Worm (Caenorhabditis elegans): Measurements from ENCODE around the gene C45B2.6.
A peak's percentile ranks its signal among the peaks of the same experiment; 100 is the strongest.

C45B2.6 gene

ce11 chrX:6059163-6059782, 6.6 kb downstream of the C45B2.6 start:
- peak; percentile 95 for TF ChIP-seq elt-2 (tag; optimal IDR thresholded peaks at IDR 0.05)
- TF ChIP-seq nhr-20 (tag; optimal IDR thresholded peaks at IDR 0.05), result peak; percentile 4
- no peak for TF ChIP-seq alr-1 (tag; optimal IDR thresholded peaks at IDR 0.05; ENCODE audit: borderline replicate concordance)
- no peak for TF ChIP-seq lin-14 (GFP tag; optimal IDR thresholded peaks at IDR 0.05)
- TF ChIP-seq nhr-90 (tag; optimal IDR thresholded peaks at IDR 0.05; ENCODE audit: poor library complexity), result peak; percentile 12
- no peak for TF ChIP-seq mep-1 (tag; optimal IDR thresholded peaks at IDR 0.05)

- TF ChIP-seq nhr-77 (tag; optimal IDR thresholded peaks at IDR 0.05) (no peak), blmp-1 (tag; optimal IDR thresholded peaks at IDR 0.05) (peak; percentile 86), nhr-20 (tag; optimal IDR thresholded peaks at IDR 0.05) (no peak)
Observed at ce11 chrX:6064385-6064784, 11.7 kb downstream of the C45B2.6 start.

- TF ChIP-seq tlp-1 (tag; optimal IDR thresholded peaks at IDR 0.05), result no peak
- TF ChIP-seq lsy-2 (tag; optimal IDR thresholded peaks at IDR 0.05), result no peak
- TF ChIP-seq unc-30 (tag; optimal IDR thresholded peaks at IDR 0.05), result no peak
- TF ChIP-seq dsc-1 (tag; optimal IDR thresholded peaks at IDR 0.05), result no peak
- TF ChIP-seq unc-130 (tag; optimal IDR thresholded peaks at IDR 0.05), result no peak
Observed at ce11 chrX:6065936-6066452, 13.3 kb downstream of the C45B2.6 start, which contains the start of gene ptr-4. ptr-4 (minus strand) TSS chrX:6065986.

- TF ChIP-seq fkh-10 (GFP tag; optimal IDR thresholded peaks at IDR 0.05), result no peak
- TF ChIP-seq hlh-17 (GFP tag; optimal IDR thresholded peaks at IDR 0.05; ENCODE audit: borderline replicate concordance), result no peak
- TF ChIP-seq elt-3 (tag; optimal IDR thresholded peaks at IDR 0.05), result no peak
- no peak for TF ChIP-seq pax-3 (tag; optimal IDR thresholded peaks at IDR 0.05)
- TF ChIP-seq blmp-1 (tag; optimal IDR thresholded peaks at IDR 0.05), result peak; percentile 63
Observed at ce11 chrX:6066618-6067017, 13.9 kb downstream of the C45B2.6 start.

- TF ChIP-seq snu-23 (GFP tag; optimal IDR thresholded peaks at IDR 0.05) (no peak), blmp-1 (tag; optimal IDR thresholded peaks at IDR 0.05) (no peak), egl-13 (tag; optimal IDR thresholded peaks at IDR 0.05) (no peak), nhr-71 (tag; optimal IDR thresholded peaks at IDR 0.05) (no peak), jun-1 (tag; optimal IDR thresholded peaks at IDR 0.05) (no peak), sox-4 (tag; optimal IDR thresholded peaks at IDR 0.05) (no peak), ceh-90 (tag; optimal IDR thresholded peaks at IDR 0.05) (no peak), lin-13 (GFP tag; optimal IDR thresholded peaks at IDR 0.05) (no peak), hlh-4 (tag; optimal IDR thresholded peaks at IDR 0.05) (no peak), pag-3 (tag; optimal IDR thresholded peaks at IDR 0.05; ENCODE audit: borderline replicate concordance, insufficient read depth) (no peak), alr-1 (tag; optimal IDR thresholded peaks at IDR 0.05; ENCODE audit: borderline replicate concordance) (no peak), pax-3 (tag; optimal IDR thresholded peaks at IDR 0.05) (no peak), efl-3 (GFP tag; optimal IDR thresholded peaks at IDR 0.05) (no peak), nhr-28 (tag; optimal IDR thresholded peaks at IDR 0.05) (no peak), elt-2 (tag; optimal IDR thresholded peaks at IDR 0.05) (no peak)
Observed at ce11 chrX:6075209-6075608, 22.5 kb downstream of the C45B2.6 start, which contains the start of gene lgc-58. lgc-58 (plus strand) TSS chrX:6075509.

- no peak for TF ChIP-seq nhr-84 (tag; optimal IDR thresholded peaks at IDR 0.05)
- no peak for TF ChIP-seq alr-1 (tag; optimal IDR thresholded peaks at IDR 0.05; ENCODE audit: borderline replicate concordance)
- TF ChIP-seq ceh-88 (GFP tag; IDR thresholded peaks at IDR 0.05), result no peak
- TF ChIP-seq aly-2 (tag; optimal IDR thresholded peaks at IDR 0.05), result no peak
- no peak for TF ChIP-seq C16A3.4 (tag; optimal IDR thresholded peaks at IDR 0.05)
- peak; percentile 44 for TF ChIP-seq blmp-1 (tag; optimal IDR thresholded peaks at IDR 0.05)
- TF ChIP-seq unc-62 (GFP tag; optimal IDR thresholded peaks at IDR 0.05), result no peak
- no peak for TF ChIP-seq isw-1 (GFP tag; IDR thresholded peaks at IDR 0.05)
- TF ChIP-seq mep-1 (tag; optimal IDR thresholded peaks at IDR 0.05), result no peak
- no peak for TF ChIP-seq C34B4.2 (tag; optimal IDR thresholded peaks at IDR 0.05)
- TF ChIP-seq nhr-12 (tag; optimal IDR thresholded peaks at IDR 0.05), result no peak
- TF ChIP-seq zip-4 (GFP tag; optimal IDR thresholded peaks at IDR 0.05), result no peak
- peak; percentile 15 for TF ChIP-seq nhr-20 (tag; optimal IDR thresholded peaks at IDR 0.05)
- TF ChIP-seq F16B12.6 (tag; optimal IDR thresholded peaks at IDR 0.05), result no peak
- TF ChIP-seq ets-5 (GFP tag; IDR thresholded peaks at IDR 0.05), result no peak
- TF ChIP-seq sox-4 (tag; optimal IDR thresholded peaks at IDR 0.05), result no peak
- TF ChIP-seq hpl-2 (GFP tag; optimal IDR thresholded peaks at IDR 0.05), result no peak
- peak; percentile 48 for TF ChIP-seq lin-14 (GFP tag; optimal IDR thresholded peaks at IDR 0.05)
- TF ChIP-seq ceh-63 (GFP tag; optimal IDR thresholded peaks at IDR 0.05), result no peak
- no peak for TF ChIP-seq hlh-17 (GFP tag; optimal IDR thresholded peaks at IDR 0.05; ENCODE audit: borderline replicate concordance)
Observed at ce11 chrX:6081793-6082192, 29.1 kb downstream of the C45B2.6 start.

All from whole organism, L1 larva.